Worm (Caenorhabditis elegans) whole organism, young adult: ENCODE data around the gene srd-4.

ENCODE experiments used
- F10E7.11 ChIP-seq: sonication (generic microtip); optimal IDR thresholded peaks from 2 replicates; lab custom pipeline; 2017; ENCODE audit warnings: mild to moderate bottlenecking, missing genetic modification characterization, moderate library complexity, missing compliant biosample characterization
- F22D6.2 ChIP-seq: sonication (generic microtip); optimal IDR thresholded peaks from 2 replicates; lab custom pipeline; 2016; ENCODE audit warnings: mild to moderate bottlenecking, missing genetic modification characterization, missing compliant biosample characterization
- K12H6.12 ChIP-seq: fragments of 200-800 bp; sonication (Bioruptor generic); optimal IDR thresholded peaks from 2 replicates; lab custom pipeline; 2018; ENCODE audit warnings: mild to moderate bottlenecking, missing genetic modification characterization, missing compliant biosample characterization
- Y56A3A.18 ChIP-seq: fragments of 200-800 bp; sonication (Bioruptor generic); IDR thresholded peaks from 2 replicates; pipeline ENCODE4 v1.3.6; 2022; ENCODE audit warnings: missing genetic modification reagents, missing genetic modification characterization, missing compliant biosample characterization
- attf-5 ChIP-seq: fragments of 200-800 bp; sonication (Bioruptor generic); optimal IDR thresholded peaks from 2 replicates; lab custom pipeline; 2018; ENCODE audit warnings: mild to moderate bottlenecking, missing genetic modification characterization, missing compliant biosample characterization
- ccch-3 ChIP-seq: fragments of 200-800 bp; sonication (Bioruptor generic); optimal IDR thresholded peaks from 2 replicates; lab custom pipeline; 2018; ENCODE audit warnings: mild to moderate bottlenecking, missing genetic modification characterization, missing compliant biosample characterization
- cebp-1 ChIP-seq, 2 experiments: fragments of 200-800 bp in 1 of 2; sonication (Bioruptor generic) in 1 of 2; sonication (generic microtip) in 1 of 2; IDR thresholded peaks in 1 of 2; optimal IDR thresholded peaks in 1 of 2; 2 replicates each; pipeline versions ENCODE4 v1.3.6 to Lab custom; 2017 to 2022; ENCODE audit warnings: missing compliant biosample characterization in 2 of 2, missing genetic modification characterization in 2 of 2, mild to moderate bottlenecking in 1 of 2, missing genetic modification reagents in 1 of 2, moderate library complexity in 1 of 2
- ceh-91 ChIP-seq: fragments of 200-800 bp; sonication (Bioruptor generic); IDR thresholded peaks from 2 replicates; pipeline ENCODE4 v1.3.6; 2022; ENCODE audit warnings: missing genetic modification reagents, missing genetic modification characterization, missing compliant biosample characterization
- dpff-1 ChIP-seq: sonication (generic microtip); optimal IDR thresholded peaks from 2 replicates; lab custom pipeline; 2017; ENCODE audit warnings: mild to moderate bottlenecking, missing genetic modification characterization, missing compliant biosample characterization
- efl-1 ChIP-seq: fragments of 150-350 bp; optimal IDR thresholded peaks from 2 replicates; lab custom pipeline; 2014; ENCODE audit warnings: missing biosample characterization, missing genetic modification reagents, missing genetic modification characterization
- ekl-4 ChIP-seq: fragments of 200-800 bp; sonication (Bioruptor generic); IDR thresholded peaks from 2 replicates; pipeline ENCODE4 v1.3.6; 2022; ENCODE audit warnings: missing genetic modification reagents, missing genetic modification characterization, missing compliant biosample characterization
- hrde-1 ChIP-seq: sonication (generic microtip); optimal IDR thresholded peaks from 2 replicates; lab custom pipeline; 2016; ENCODE audit warnings: missing genetic modification characterization, mild to moderate bottlenecking, missing compliant biosample characterization, moderate library complexity, missing genotype, missing genetic modification reagents, borderline replicate concordance
- lin-26 ChIP-seq: fragments of 200-800 bp; sonication (Bioruptor generic); IDR thresholded peaks from 2 replicates; pipeline ENCODE4 v1.3.6; 2022; ENCODE audit warnings: missing genetic modification reagents, missing genetic modification characterization, missing compliant biosample characterization
- lin-54 ChIP-seq: fragments of 200-800 bp; sonication (Bioruptor generic); optimal IDR thresholded peaks from 2 replicates; lab custom pipeline; 2018; ENCODE audit warnings: mild to moderate bottlenecking, missing genetic modification characterization, missing compliant biosample characterization
- lir-1 ChIP-seq: fragments of 200-800 bp; sonication (Bioruptor generic); conservative IDR thresholded peaks from 2 replicates; pipeline ENCODE4 v1.3.6; 2022; ENCODE audit warnings: missing genetic modification reagents, missing genetic modification characterization, missing compliant biosample characterization
- madf-3 ChIP-seq: fragments of 200-800 bp; sonication (Bioruptor generic); IDR thresholded peaks from 2 replicates; pipeline ENCODE4 v1.3.6; 2022; ENCODE audit warnings: missing genetic modification reagents, missing genetic modification characterization, missing compliant biosample characterization
- nhr-27 ChIP-seq: fragments of 200-800 bp; sonication (Bioruptor generic); optimal IDR thresholded peaks from 2 replicates; lab custom pipeline; 2018; ENCODE audit warnings: mild to moderate bottlenecking, missing genetic modification characterization, moderate library complexity, missing compliant biosample characterization
- nhr-80 ChIP-seq: sonication (generic microtip); optimal IDR thresholded peaks from 2 replicates; lab custom pipeline; 2016; ENCODE audit warnings: missing genetic modification characterization, missing compliant biosample characterization
- nhr-90 ChIP-seq: sonication (generic microtip); optimal IDR thresholded peaks from 2 replicates; lab custom pipeline; 2016; ENCODE audit warnings: missing genotype, mild to moderate bottlenecking, missing genetic modification characterization, missing compliant biosample characterization
- pbrm-1 ChIP-seq: fragments of 200-800 bp; sonication (Bioruptor generic); IDR thresholded peaks from 2 replicates; pipeline ENCODE4 v1.3.6; 2022; ENCODE audit warnings: missing genetic modification reagents, missing genetic modification characterization, missing compliant biosample characterization
- rec-8 ChIP-seq, 2 experiments: sonication (generic microtip); optimal IDR thresholded peaks; 2 replicates each; lab custom pipeline; 2016; ENCODE audit warnings: mild to moderate bottlenecking in 2 of 2, missing genetic modification characterization in 2 of 2, missing genetic modification reagents in 2 of 2, missing genotype in 2 of 2, missing biosample characterization in 1 of 2, missing compliant biosample characterization in 1 of 2, moderate library complexity in 1 of 2
- rpc-1 ChIP-seq, 2 experiments: fragments of 150-350 bp in 1 of 2; sonication (generic microtip) in 1 of 2; optimal IDR thresholded peaks; 2 replicates each; lab custom pipeline; 2014 to 2018; ENCODE audit warnings: missing biosample characterization in 1 of 2, missing genetic modification characterization in 1 of 2, missing genetic modification reagents in 1 of 2, missing genotype in 1 of 2
- sdz-38 ChIP-seq: sonication (generic microtip); optimal IDR thresholded peaks from 2 replicates; lab custom pipeline; 2016; ENCODE audit warnings: missing genotype, missing genetic modification characterization, missing compliant biosample characterization
- zfh-2 ChIP-seq: fragments of 200-800 bp; sonication (Bioruptor generic); conservative IDR thresholded peaks from 2 replicates; pipeline ENCODE4 v1.3.6; 2022; ENCODE audit warnings: missing genetic modification reagents, missing genetic modification characterization, missing compliant biosample characterization
- zim-3 ChIP-seq: sonication (generic microtip); optimal IDR thresholded peaks from 2 replicates; lab custom pipeline; 2017; ENCODE audit warnings: mild to moderate bottlenecking, missing genetic modification characterization, moderate library complexity, missing compliant biosample characterization

The srd-4 gene

ce11 chrV:12213027-12213426 is 28.3 kb downstream of the srd-4 start, which contains the start of gene vab-8:
Gene vab-8, plus strand, starts transcription at chrV:12213327.
- TF ChIP-seq nhr-80 (tag; lab: Kevin White, UChicago) (peak; percentile 57), K12H6.12 (tag; lab: Kevin White, UChicago) (no peak)

- no peak for TF ChIP-seq rpc-1 (optimal IDR thresholded peaks at IDR 0.05; lab: Kevin White, UChicago)
- no peak for TF ChIP-seq rpc-1 (tag; optimal IDR thresholded peaks at IDR 0.05; lab: Kevin White, UChicago)
- TF ChIP-seq ceh-91 (GFP tag; lab: Robert Waterston, UW): no peak
- TF ChIP-seq nhr-80 (tag; lab: Kevin White, UChicago): no peak
- TF ChIP-seq madf-3: no peak
- TF ChIP-seq pbrm-1: no peak
- no peak for TF ChIP-seq ccch-3 (GFP tag; lab: Kevin White, UChicago)
- no peak for TF ChIP-seq ekl-4 (GFP tag; lab: Robert Waterston, UW)
- no peak for TF ChIP-seq nhr-27
- TF ChIP-seq lin-54 (GFP tag; lab: Kevin White, UChicago): no peak
- TF ChIP-seq nhr-90 (tag; lab: Kevin White, UChicago): no peak
- TF ChIP-seq rec-8 (tag; optimal IDR thresholded peaks at IDR 0.05; lab: Kevin White, UChicago): no peak
- no peak for TF ChIP-seq cebp-1 (GFP tag; IDR thresholded peaks at IDR 0.05; lab: Robert Waterston, UW)
- no peak for TF ChIP-seq cebp-1 (tag; optimal IDR thresholded peaks at IDR 0.05; lab: Kevin White, UChicago)
- no peak for TF ChIP-seq F10E7.11 (tag; lab: Kevin White, UChicago)
- TF ChIP-seq F22D6.2 (tag; lab: Kevin White, UChicago): no peak
- no peak for TF ChIP-seq sdz-38 (tag; lab: Kevin White, UChicago)
These were observed 48.7 kb downstream of the srd-4 start for ce11 chrV:12233425-12233824.

DNA sequence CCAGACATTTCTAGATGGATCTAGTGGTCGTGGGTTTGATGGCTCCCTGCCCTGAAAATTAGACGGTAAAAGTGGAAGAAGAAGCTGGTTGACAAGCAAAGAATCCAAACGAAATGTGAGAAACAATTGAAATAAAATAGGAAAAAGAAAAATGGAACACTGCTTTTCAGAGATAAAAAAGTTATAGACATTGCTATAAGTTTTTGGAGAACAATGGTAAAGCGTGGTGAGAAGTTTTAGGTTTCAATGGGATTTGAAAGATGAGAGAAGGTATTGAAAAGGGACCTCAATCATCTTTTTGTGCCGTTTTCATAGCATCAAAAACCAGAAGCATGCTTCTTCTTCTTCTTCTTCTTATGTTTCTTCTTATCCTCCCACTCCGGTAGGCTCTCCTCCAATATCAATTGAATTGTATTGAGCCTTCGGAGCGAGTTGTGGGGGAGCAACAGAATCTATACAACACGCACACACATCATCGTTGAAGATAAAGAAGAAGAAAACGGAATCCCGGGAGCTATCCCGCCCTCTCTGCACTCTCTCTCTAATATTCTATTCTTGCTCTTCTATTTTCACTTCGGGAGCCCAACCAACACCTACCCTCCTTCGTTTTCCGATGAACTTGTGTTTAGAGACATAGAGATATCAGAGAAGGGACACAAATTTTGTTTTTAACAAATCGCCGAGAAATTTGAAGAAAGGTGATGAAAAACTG is 49.7 kb downstream of the srd-4 start, which contains the start of gene myo-3:
Gene myo-3, minus strand, starts transcription at position 51 of the 712 bp plus-strand sequence.
- TF ChIP-seq zfh-2 (GFP tag; lab: Robert Waterston, UW): no peak
- no peak for TF ChIP-seq lin-26 (GFP tag; lab: Robert Waterston, UW)
- no peak for TF ChIP-seq dpff-1 (tag; lab: Kevin White, UChicago)
- TF ChIP-seq efl-1 (GFP tag; lab: Kevin White, UChicago): no peak
- TF ChIP-seq hrde-1: no peak

DNA sequence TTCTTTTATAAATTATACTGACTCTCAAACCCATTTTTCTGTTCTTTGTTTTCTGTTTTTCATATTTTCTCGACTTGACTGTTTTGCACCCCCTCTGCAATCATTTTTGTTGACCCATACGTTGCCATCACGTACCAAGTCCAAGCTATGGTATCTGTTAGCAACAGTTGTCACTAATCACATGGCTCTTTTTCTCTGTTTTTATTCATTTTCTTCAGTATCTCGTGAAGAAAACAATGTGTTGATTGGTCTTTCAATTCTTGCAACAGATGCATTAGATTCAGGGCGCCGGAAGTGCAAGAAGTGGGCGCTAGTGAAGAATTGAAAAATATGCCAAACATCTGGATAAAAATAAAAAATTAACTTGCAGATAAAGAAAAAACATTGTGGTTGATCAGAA is 50.8 kb downstream of the srd-4 start:
- TF ChIP-seq Y56A3A.18 (GFP tag; lab: Robert Waterston, UW) (no peak), zim-3 (no peak), attf-5 (GFP tag; lab: Kevin White, UChicago) (no peak), lir-1 (no peak)
